Worm (Caenorhabditis elegans) whole organism, early embryonic: ENCODE data around the gene ZK899.1.

Experiments used
- ama-1 ChIP-seq: fragments of 150-350 bp; optimal IDR thresholded peaks from 2 replicates; lab custom pipeline; 2014
- scrt-1 ChIP-seq: fragments of 200-800 bp; sonication (Bioruptor generic); IDR thresholded peaks from 2 replicates; pipeline ENCODE4 v1.3.6; 2022; ENCODE audit warnings: missing genetic modification characterization, missing compliant biosample characterization
- sea-1 ChIP-seq: fragments of 200-800 bp; sonication (Bioruptor generic); conservative IDR thresholded peaks from 2 replicates; pipeline ENCODE4 v1.3.6; 2022; ENCODE audit warnings: missing genetic modification characterization, missing compliant biosample characterization

ce11 chrX:9494661-9495060 is 48.2 kb downstream of the ZK899.1 start:
- TF ChIP-seq ama-1 (lab: Kevin White, UChicago) = no peak
- TF ChIP-seq sea-1 (GFP tag; lab: Robert Waterston, UW) = no peak
- TF ChIP-seq scrt-1 (GFP tag; lab: Robert Waterston, UW) = no peak
